Worm (Caenorhabditis elegans): ENCODE data around the gene kbp-3.

ce11 chrII:14427714-14428113 lies 37.8 kb upstream of the kbp-3 start:
- TF ChIP-seq pag-3 (tag; optimal IDR thresholded peaks at IDR 0.05; ENCODE audit: borderline replicate concordance) (no peak), ceh-22 (tag; optimal IDR thresholded peaks at IDR 0.05) (no peak), sox-2 (GFP tag; IDR thresholded peaks at IDR 0.05) (no peak), pha-4 (tag; optimal IDR thresholded peaks at IDR 0.05) (no peak), F13H6.1 (tag; optimal IDR thresholded peaks at IDR 0.05) (no peak)
